Fruit fly (Drosophila melanogaster): ENCODE measurements around the gene CG33658.

DNA sequence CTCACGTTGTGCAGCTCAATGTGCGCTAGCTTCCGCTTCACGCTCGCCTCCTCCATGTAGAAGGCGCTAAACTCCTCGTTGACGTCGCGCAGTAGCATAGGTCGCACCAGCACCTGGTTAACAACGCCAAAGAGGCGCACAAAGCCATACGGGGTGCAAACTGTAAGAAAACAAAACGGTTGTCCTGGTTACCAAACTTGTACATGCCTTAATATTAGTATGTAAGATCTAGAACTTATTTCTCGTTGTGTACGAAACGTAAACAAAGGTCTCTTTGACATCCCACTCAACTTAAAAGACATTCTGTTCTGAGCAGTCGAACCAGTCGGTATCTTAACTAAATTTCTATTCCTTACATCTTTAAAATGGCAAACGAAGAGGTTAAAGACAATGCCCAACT is 33.6 kb downstream of the CG33658 start, which contains the start of gene CG6980:
- TF ChIP-seq CG10669 (GFP tag; optimal IDR thresholded peaks at IDR 0.05) = no peak
- TF ChIP-seq fkh (GFP tag; optimal IDR thresholded peaks at IDR 0.05) = no peak
- TF ChIP-seq fd59A (GFP tag; optimal IDR thresholded peaks at IDR 0.05) = no peak
- no peak for TF ChIP-seq cyc (GFP tag; optimal IDR thresholded peaks at IDR 0.05)
- no peak for TF ChIP-seq CG11294 (GFP tag; IDR thresholded peaks at IDR 0.05)
- TF ChIP-seq salr (GFP tag; optimal IDR thresholded peaks at IDR 0.05) = no peak
- TF ChIP-seq topi (GFP tag; optimal IDR thresholded peaks at IDR 0.05) = no peak
- TF ChIP-seq ss (GFP tag; optimal IDR thresholded peaks at IDR 0.05) = no peak
- TF ChIP-seq Blimp-1 (GFP tag; optimal IDR thresholded peaks at IDR 0.05) = no peak
- TF ChIP-seq CG6276 (GFP tag; optimal IDR thresholded peaks at IDR 0.05) = no peak
- no peak for TF ChIP-seq Ets96B (tag; optimal IDR thresholded peaks at IDR 0.05)
- no peak for TF ChIP-seq Hr39 (GFP tag; optimal IDR thresholded peaks at IDR 0.05)
- TF ChIP-seq CG3919 (GFP tag; optimal IDR thresholded peaks at IDR 0.05) = no peak

Data from whole organism, prepupa.